Fruit fly (Drosophila melanogaster) whole organism, pupa: Measurements from ENCODE around the gene Kdm5.

Experiments
- CG15710 ChIP-seq: fragments of 200-800 bp; sonication (Bioruptor generic); optimal IDR thresholded peaks from 2 replicates; lab custom pipeline; 2018; ENCODE audit warnings: missing biosample characterization, mild to moderate bottlenecking, missing genetic modification characterization, moderate library complexity
- CG32121 ChIP-seq: fragments of 200-800 bp; sonication (Bioruptor generic); IDR thresholded peaks from 2 replicates; pipeline ENCODE4 v1.3.6; 2022; ENCODE audit warnings: missing biosample characterization, missing genetic modification characterization
- CG4496 ChIP-seq: fragments of 200-800 bp; sonication (Bioruptor generic); IDR thresholded peaks from 3 replicates; pipeline ENCODE4 v1.3.6; 2022; ENCODE audit warnings: missing biosample characterization, missing genetic modification characterization
- CG8301 ChIP-seq: fragments of 200-800 bp; sonication (Bioruptor generic); optimal IDR thresholded peaks from 2 replicates; lab custom pipeline; 2018; ENCODE audit warnings: missing biosample characterization, mild to moderate bottlenecking, missing genetic modification characterization

DNA sequence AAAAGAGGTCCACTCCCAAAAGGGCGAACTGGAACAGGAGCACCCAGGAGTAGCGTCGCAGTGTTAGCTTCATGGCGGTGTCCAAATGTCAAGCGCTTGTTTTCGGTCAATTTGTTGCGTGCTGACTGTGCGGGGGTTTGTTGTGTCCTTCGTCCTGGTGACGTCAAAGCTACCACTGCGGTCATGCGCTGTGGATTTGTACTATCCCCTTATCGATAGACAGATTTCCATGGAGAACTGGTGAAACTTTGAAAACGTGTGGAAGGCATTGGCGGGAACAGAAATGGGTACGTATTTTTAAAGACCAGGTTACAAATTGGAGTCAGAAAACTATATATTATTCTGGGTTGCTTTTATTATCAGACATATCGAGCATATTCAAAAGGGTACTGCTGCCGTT is 43.1 kb downstream of the Kdm5 start, which contains the start of gene CG13999:
- no peak for TF ChIP-seq CG15710 (tag; lab: Kevin White, UChicago)
- TF ChIP-seq CG4496 (GFP tag; lab: Robert Waterston, UW): no peak
- TF ChIP-seq CG32121 (GFP tag; lab: Robert Waterston, UW): no peak
- TF ChIP-seq CG8301 (tag; lab: Kevin White, UChicago): no peak
